Fruit fly (Drosophila melanogaster) whole organism, embryonic: Measurements from ENCODE around the gene loaf.

Experiments used
- ATbp ChIP-seq: fragments of 200-800 bp; sonication (Bioruptor generic); optimal IDR thresholded peaks from 2 replicates; lab custom pipeline; 2017; ENCODE audit warnings: missing biosample characterization, mild to moderate bottlenecking, missing genetic modification characterization, missing genetic modification reagents
- Atf6 ChIP-seq: fragments of 200-800 bp; sonication (Bioruptor generic); IDR thresholded peaks from 2 replicates; pipeline ENCODE4 v1.3.6; 2022; ENCODE audit warnings: missing biosample characterization, missing genetic modification characterization
- Bgb ChIP-seq: fragments of 200-800 bp; sonication (Bioruptor generic); IDR thresholded peaks from 2 replicates; pipeline ENCODE4 v1.3.6; 2022; ENCODE audit warnings: missing biosample characterization, missing genetic modification characterization; ENCODE audit not compliant: partially characterized antibody
- CG10147 ChIP-seq: fragments of 200-800 bp; sonication (Bioruptor generic); optimal IDR thresholded peaks from 2 replicates; lab custom pipeline; 2019; ENCODE audit warnings: missing biosample characterization, mild to moderate bottlenecking, missing genetic modification characterization, moderate library complexity
- CG12155 ChIP-seq: fragments of 200-800 bp; sonication (Bioruptor generic); optimal IDR thresholded peaks from 3 replicates; lab custom pipeline; 2016; ENCODE audit warnings: missing biosample characterization, missing genetic modification characterization
- CG12219 ChIP-seq: fragments of 200-800 bp; sonication (Bioruptor generic); optimal IDR thresholded peaks from 3 replicates; lab custom pipeline; 2018; ENCODE audit warnings: missing biosample characterization, mild to moderate bottlenecking, missing genetic modification characterization
- CG13894 ChIP-seq: fragments of 200-800 bp; sonication (Bioruptor generic); optimal IDR thresholded peaks from 3 replicates; lab custom pipeline; 2018; ENCODE audit warnings: missing biosample characterization, mild to moderate bottlenecking, missing genetic modification characterization, moderate library complexity
- CG14014 ChIP-seq: fragments of 200-800 bp; sonication (Bioruptor generic); IDR thresholded peaks from 2 replicates; pipeline ENCODE4 v1.3.6; 2022; ENCODE audit warnings: missing biosample characterization, missing genetic modification characterization
- CG16779 ChIP-seq: fragments of 200-800 bp; sonication (Bioruptor generic); IDR thresholded peaks from 2 replicates; pipeline ENCODE4 v1.3.6; 2022; ENCODE audit warnings: missing biosample characterization, missing genetic modification characterization
- CG16815 ChIP-seq: fragments of 200-800 bp; sonication (Bioruptor generic); optimal IDR thresholded peaks from 3 replicates; lab custom pipeline; 2017; ENCODE audit warnings: missing biosample characterization, mild to moderate bottlenecking, missing genetic modification characterization
- CG32772 ChIP-seq: fragments of 200-800 bp; sonication (Bioruptor generic); IDR thresholded peaks from 2 replicates; pipeline ENCODE4 v1.3.6; 2022; ENCODE audit warnings: missing biosample characterization, missing genetic modification characterization
- CG34376 ChIP-seq: fragments of 200-800 bp; sonication (Bioruptor generic); optimal IDR thresholded peaks from 2 replicates; lab custom pipeline; 2018; ENCODE audit warnings: missing biosample characterization, mild to moderate bottlenecking, missing genetic modification characterization
- CG4328 ChIP-seq: fragments of 200-800 bp; sonication (Bioruptor generic); optimal IDR thresholded peaks from 3 replicates; lab custom pipeline; 2017; ENCODE audit warnings: missing biosample characterization, missing genetic modification reagents, missing genetic modification characterization
- CG43689 ChIP-seq: fragments of 200-800 bp; sonication (Bioruptor generic); IDR thresholded peaks from 2 replicates; pipeline ENCODE4 v1.3.6; 2022; ENCODE audit warnings: missing biosample characterization, missing genetic modification characterization
- CG4617 ChIP-seq: fragments of 200-800 bp; sonication (Bioruptor generic); optimal IDR thresholded peaks from 3 replicates; lab custom pipeline; 2016; ENCODE audit warnings: missing biosample characterization, missing genetic modification characterization, borderline replicate concordance
- CG6683 ChIP-seq: fragments of 200-800 bp; sonication (Bioruptor generic); optimal IDR thresholded peaks from 2 replicates; lab custom pipeline; 2017; ENCODE audit warnings: missing biosample characterization, mild to moderate bottlenecking, missing genetic modification characterization, missing genetic modification reagents
- CG6765 ChIP-seq: fragments of 200-800 bp; sonication (Bioruptor generic); optimal IDR thresholded peaks from 3 replicates; lab custom pipeline; 2017; ENCODE audit warnings: missing biosample characterization, mild to moderate bottlenecking, missing genetic modification characterization
- CG7372 ChIP-seq: fragments of 200-800 bp; sonication (Bioruptor generic); IDR thresholded peaks from 2 replicates; pipeline ENCODE4 v1.3.6; 2022; ENCODE audit warnings: missing biosample characterization, missing genetic modification characterization
- CG7839 ChIP-seq: fragments of 200-800 bp; sonication (Bioruptor generic); optimal IDR thresholded peaks from 3 replicates; lab custom pipeline; 2018; ENCODE audit warnings: missing biosample characterization, mild to moderate bottlenecking, missing genetic modification characterization, moderate library complexity
- CG8388 ChIP-seq: fragments of 200-800 bp; sonication (Bioruptor generic); optimal IDR thresholded peaks from 2 replicates; lab custom pipeline; 2019; ENCODE audit warnings: missing biosample characterization, mild to moderate bottlenecking, missing genetic modification characterization, moderate library complexity
- CG8478 ChIP-seq: fragments of >200 bp; optimal IDR thresholded peaks from 2 replicates; lab custom pipeline; 2018
- CHES-1-like ChIP-seq: fragments of 200-800 bp; sonication (Bioruptor generic); optimal IDR thresholded peaks from 2 replicates; lab custom pipeline; 2016; ENCODE audit warnings: missing biosample characterization, missing genetic modification characterization
- Dip3 ChIP-seq: fragments of 200-800 bp; sonication (Bioruptor generic); optimal IDR thresholded peaks from 3 replicates; lab custom pipeline; 2016; ENCODE audit warnings: missing biosample characterization, missing genetic modification characterization
- Doc3 ChIP-seq: fragments of 200-800 bp; sonication (Bioruptor generic); IDR thresholded peaks from 3 replicates; pipeline ENCODE4 v1.3.6; 2022; ENCODE audit warnings: missing biosample characterization, missing genetic modification characterization; ENCODE audit not compliant: partially characterized antibody
- Hr3 ChIP-seq: fragments of 200-800 bp; sonication (Bioruptor generic); optimal IDR thresholded peaks from 3 replicates; lab custom pipeline; 2016; ENCODE audit warnings: missing biosample characterization, missing genetic modification characterization
- Hr51 ChIP-seq, 2 experiments: fragments of 200-800 bp; sonication (Bioruptor generic); optimal IDR thresholded peaks; 2 replicates in 1 of 2; 3 replicates in 1 of 2; lab custom pipeline; 2016 to 2018; ENCODE audit warnings: missing biosample characterization in 2 of 2, missing genetic modification characterization in 2 of 2, mild to moderate bottlenecking in 1 of 2, moderate library complexity in 1 of 2
- MESR4 ChIP-seq: fragments of 200-800 bp; sonication (Bioruptor generic); optimal IDR thresholded peaks from 2 replicates; lab custom pipeline; 2018; ENCODE audit warnings: missing biosample characterization, mild to moderate bottlenecking, missing genetic modification characterization, moderate library complexity
- Mrtf ChIP-seq: fragments of 200-800 bp; sonication (Bioruptor generic); IDR thresholded peaks from 3 replicates; pipeline ENCODE4 v1.3.6; 2022; ENCODE audit warnings: missing biosample characterization, missing genetic modification characterization
- NC2α ChIP-seq: fragments of 200-800 bp; sonication (Bioruptor generic); optimal IDR thresholded peaks from 2 replicates; lab custom pipeline; 2016; ENCODE audit warnings: missing biosample characterization, missing genetic modification characterization
- Oli ChIP-seq: fragments of 200-800 bp; sonication (Bioruptor generic); optimal IDR thresholded peaks from 2 replicates; lab custom pipeline; 2018; ENCODE audit warnings: missing biosample characterization, mild to moderate bottlenecking, missing genetic modification characterization, moderate library complexity
- Xrp1 ChIP-seq: fragments of 200-800 bp; sonication (Bioruptor generic); IDR thresholded peaks from 2 replicates; pipeline ENCODE4 v1.3.6; 2022; ENCODE audit warnings: missing biosample characterization, missing genetic modification characterization
- amos ChIP-seq: fragments of 200-800 bp; sonication (Bioruptor generic); IDR thresholded peaks from 2 replicates; pipeline ENCODE4 v1.3.6; 2022; ENCODE audit warnings: missing biosample characterization, missing genetic modification characterization; ENCODE audit not compliant: partially characterized antibody
- ap ChIP-seq: fragments of 200-800 bp; sonication (Bioruptor generic); IDR thresholded peaks from 2 replicates; pipeline ENCODE4 v1.3.6; 2022; ENCODE audit warnings: missing biosample characterization, missing genetic modification characterization
- az2 ChIP-seq: fragments of 200-800 bp; sonication (Bioruptor generic); optimal IDR thresholded peaks from 3 replicates; lab custom pipeline; 2016; ENCODE audit warnings: missing biosample characterization, missing genetic modification characterization
- exex ChIP-seq: fragments of 200-800 bp; sonication (Bioruptor generic); optimal IDR thresholded peaks from 4 replicates; lab custom pipeline; 2018; ENCODE audit warnings: missing biosample characterization, mild to moderate bottlenecking, missing genetic modification characterization, moderate library complexity
- gcm ChIP-seq: fragments of 200-800 bp; sonication (Bioruptor generic); optimal IDR thresholded peaks from 2 replicates; lab custom pipeline; 2019; ENCODE audit warnings: missing biosample characterization, mild to moderate bottlenecking, missing genetic modification characterization, moderate library complexity
- hth ChIP-seq: fragments of >200 bp; optimal IDR thresholded peaks from 2 replicates; lab custom pipeline; 2017; ENCODE audit warnings: inconsistent platforms
- ken ChIP-seq: fragments of 200-800 bp; sonication (Bioruptor generic); IDR thresholded peaks from 3 replicates; pipeline ENCODE4 v1.3.6; 2022; ENCODE audit warnings: missing biosample characterization, missing genetic modification characterization
- lmd ChIP-seq: fragments of 200-800 bp; sonication (Bioruptor generic); IDR thresholded peaks from 2 replicates; pipeline ENCODE4 v1.3.6; 2022; ENCODE audit warnings: missing biosample characterization, missing genetic modification characterization
- lov ChIP-seq, 2 experiments: fragments of 200-800 bp in 1 of 2; fragments of >200 bp in 1 of 2; sonication (Bioruptor generic) in 1 of 2; IDR thresholded peaks in 1 of 2; optimal IDR thresholded peaks in 1 of 2; 2 replicates in 1 of 2; 3 replicates in 1 of 2; pipeline versions ENCODE4 v1.3.6 to Lab custom; 2017 to 2022; ENCODE audit warnings: missing biosample characterization in 1 of 2, missing genetic modification characterization in 1 of 2
- luna ChIP-seq: fragments of 200-800 bp; sonication (Bioruptor generic); optimal IDR thresholded peaks from 2 replicates; lab custom pipeline; 2016; ENCODE audit warnings: missing biosample characterization, missing genetic modification characterization
- pb ChIP-seq: fragments of 200-800 bp; sonication (Bioruptor generic); optimal IDR thresholded peaks from 3 replicates; lab custom pipeline; 2016; ENCODE audit warnings: missing biosample characterization, missing genetic modification characterization
- pho ChIP-seq: fragments of 200-800 bp; sonication (Bioruptor generic); optimal IDR thresholded peaks from 2 replicates; lab custom pipeline; 2016; ENCODE audit warnings: missing biosample characterization, missing genetic modification characterization
- phol ChIP-seq: fragments of 200-800 bp; sonication (Bioruptor generic); optimal IDR thresholded peaks from 3 replicates; lab custom pipeline; 2018; ENCODE audit warnings: missing biosample characterization, mild to moderate bottlenecking, missing genetic modification characterization, moderate library complexity
- psq ChIP-seq: fragments of 200-800 bp; sonication (Bioruptor generic); optimal IDR thresholded peaks from 2 replicates; lab custom pipeline; 2017; ENCODE audit warnings: missing biosample characterization, missing genetic modification characterization
- pzg ChIP-seq: fragments of 200-800 bp; sonication (Bioruptor generic); optimal IDR thresholded peaks from 3 replicates; lab custom pipeline; 2018; ENCODE audit warnings: missing biosample characterization, mild to moderate bottlenecking, missing genetic modification characterization, moderate library complexity
- stwl ChIP-seq: fragments of 200-800 bp; sonication (Bioruptor generic); optimal IDR thresholded peaks from 3 replicates; lab custom pipeline; 2018; ENCODE audit warnings: missing biosample characterization, mild to moderate bottlenecking, missing genetic modification characterization, moderate library complexity
- tna ChIP-seq: fragments of 200-800 bp; sonication (Bioruptor generic); IDR thresholded peaks from 2 replicates; pipeline ENCODE4 v1.3.6; 2022; ENCODE audit warnings: missing biosample characterization, missing genetic modification characterization; ENCODE audit not compliant: partially characterized antibody
- unc-4 ChIP-seq: fragments of 200-800 bp; sonication (Bioruptor generic); IDR thresholded peaks from 2 replicates; pipeline ENCODE4 v1.3.6; 2022; ENCODE audit warnings: missing biosample characterization, missing genetic modification characterization; ENCODE audit not compliant: partially characterized antibody
- yki ChIP-seq: fragments of >200 bp; optimal IDR thresholded peaks from 3 replicates; lab custom pipeline; 2018

loaf gene

dm6 chr3L:11691203-11691797, 74.7 kb downstream of the loaf start, which contains the start of the genes Pldn and CG14135 (continued):
- TF ChIP-seq Oli (tag; lab: Kevin White, UChicago) = no peak
- no peak for TF ChIP-seq CG12219 (GFP tag; lab: Kevin White, UChicago)
- peak; percentile 72 for TF ChIP-seq pzg (GFP tag; lab: Kevin White, UChicago)
- no peak for TF ChIP-seq CG6683 (GFP tag; lab: Kevin White, UChicago)
- no peak; the same call in 1 of the 2 replicates for TF ChIP-seq Bgb
- no peak for TF ChIP-seq CG7839 (tag; lab: Kevin White, UChicago)
- TF ChIP-seq CG34376 (GFP tag; lab: Kevin White, UChicago) = peak; percentile 39
- peak; percentile 19 for TF ChIP-seq phol
- peak; percentile 47; the same call in 1 of the 3 replicates for TF ChIP-seq Doc3 (GFP tag; lab: Robert Waterston, UW)
- TF ChIP-seq psq (GFP tag; lab: Kevin White, UChicago) = no peak
- TF ChIP-seq MESR4 (GFP tag; lab: Kevin White, UChicago) = peak; percentile 29
- TF ChIP-seq lmd (GFP tag; lab: Robert Waterston, UW) = no peak
- TF ChIP-seq amos (GFP tag; lab: Robert Waterston, UW) = peak; percentile 16; the same call in 1 of the 2 replicates
- no peak for TF ChIP-seq Mrtf (GFP tag; lab: Robert Waterston, UW)
- no peak for TF ChIP-seq Dip3 (GFP tag; lab: Kevin White, UChicago)
- TF ChIP-seq CG7372 = no peak
- TF ChIP-seq CG43689 = no peak
- no peak for TF ChIP-seq lov (optimal IDR thresholded peaks at IDR 0.05; lab: Kevin White, UChicago)
- no peak for TF ChIP-seq lov (GFP tag; IDR thresholded peaks at IDR 0.05; lab: Robert Waterston, UW)
- TF ChIP-seq gcm (GFP tag; lab: Kevin White, UChicago) = no peak
- TF ChIP-seq pho = no peak
- TF ChIP-seq NC2α = no peak
- TF ChIP-seq CG8388 = no peak
- peak; percentile 63 for TF ChIP-seq stwl (tag; lab: Kevin White, UChicago)
- no peak for TF ChIP-seq Xrp1 (GFP tag; lab: Robert Waterston, UW)
- no peak for TF ChIP-seq CG8478
- no peak for TF ChIP-seq CG16815 (GFP tag; lab: Kevin White, UChicago)
- TF ChIP-seq CG12155 (GFP tag; lab: Kevin White, UChicago) = no peak
- no peak for TF ChIP-seq CG6765
- TF ChIP-seq tna (GFP tag; lab: Robert Waterston, UW) = no peak
- TF ChIP-seq Hr3 (GFP tag; lab: Kevin White, UChicago) = no peak
- no peak for TF ChIP-seq CG4328
- no peak for TF ChIP-seq ap
- peak; percentile 9 for TF ChIP-seq CHES-1-like
- no peak for TF ChIP-seq CG16779 (GFP tag; lab: Robert Waterston, UW)
- peak; percentile 33 for TF ChIP-seq CG4617 (GFP tag; lab: Kevin White, UChicago)
- no peak for TF ChIP-seq az2 (GFP tag; lab: Kevin White, UChicago)
- TF ChIP-seq exex (tag; lab: Kevin White, UChicago) = peak; percentile 21
- no peak for TF ChIP-seq CG13894 (tag; lab: Kevin White, UChicago)
- no peak for TF ChIP-seq CG10147 (GFP tag; lab: Kevin White, UChicago)
- TF ChIP-seq luna (GFP tag; lab: Kevin White, UChicago) = no peak
- TF ChIP-seq hth (lab: Kevin White, UChicago) = no peak
- TF ChIP-seq Hr51 (GFP tag; optimal IDR thresholded peaks at IDR 0.05; lab: Kevin White, UChicago) = no peak
- no peak for TF ChIP-seq CG32772 (GFP tag; lab: Robert Waterston, UW)
- no peak for TF ChIP-seq unc-4 (GFP tag; lab: Robert Waterston, UW)
- no peak for TF ChIP-seq Atf6 (GFP tag; lab: Robert Waterston, UW)
- TF ChIP-seq ken (GFP tag; lab: Robert Waterston, UW) = no peak
- TF ChIP-seq CG14014 (GFP tag; lab: Robert Waterston, UW) = no peak
- TF ChIP-seq yki (lab: Kevin White, UChicago) = no peak
- no peak for TF ChIP-seq ATbp (GFP tag; lab: Kevin White, UChicago)
- no peak for TF ChIP-seq pb (GFP tag; lab: Kevin White, UChicago)
